Fruit fly (Drosophila melanogaster) whole organism: Measurements from ENCODE around the gene CG8774.

Source experiments
- CG8478 ChIP-seq: fragments of >200 bp; optimal IDR thresholded peaks from 2 replicates; lab custom pipeline; 2018; ENCODE audit warnings: inconsistent platforms
- Dll ChIP-seq: fragments of >200 bp; optimal IDR thresholded peaks from 2 replicates; lab custom pipeline; 2017
- psq ChIP-seq: fragments of >200 bp; optimal IDR thresholded peaks from 2 replicates; lab custom pipeline; 2017
- usp ChIP-seq: fragments of >200 bp; optimal IDR thresholded peaks from 2 replicates; lab custom pipeline; 2017; ENCODE audit warnings: missing biosample characterization, missing genetic modification characterization, mixed read lengths

DNA sequence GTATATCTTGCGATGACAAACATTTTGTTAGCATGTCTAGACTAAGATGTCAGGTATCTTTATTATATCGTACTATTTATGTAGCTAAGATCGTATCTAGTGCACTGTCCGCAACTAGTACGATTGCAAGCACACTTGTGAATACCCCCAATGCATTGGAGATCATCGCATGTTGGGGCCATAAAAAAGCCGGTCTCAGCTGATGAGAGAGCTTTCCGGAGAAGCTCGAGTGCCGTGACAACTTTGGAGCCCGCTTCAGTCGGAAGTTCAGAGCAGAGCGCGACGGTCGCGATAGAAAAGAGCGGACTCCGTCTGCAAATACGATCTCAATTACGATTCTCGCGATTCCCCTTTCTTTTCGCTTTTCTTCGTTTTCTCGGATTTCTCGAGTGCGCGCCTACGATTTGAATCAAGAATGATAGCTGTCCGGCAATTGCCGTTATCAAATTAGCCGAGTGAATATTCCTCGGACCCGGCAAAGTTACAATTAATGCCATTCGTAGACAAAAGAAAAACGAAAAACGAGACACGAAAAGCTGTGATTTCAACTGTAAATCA is 6.0 kb downstream of the CG8774 start:
- no peak for TF ChIP-seq Dll (lab: Kevin White, UChicago)
- TF ChIP-seq psq, result no peak
- no peak for TF ChIP-seq CG8478 (lab: Kevin White, UChicago)
- TF ChIP-seq usp (GFP tag; lab: Kevin White, UChicago), result no peak
